Worm (Caenorhabditis elegans) whole organism, L3 larva: ENCODE results near the gene C25F9.8.

Experiments
- R02D3.7 ChIP-seq: fragments of 150-350 bp; optimal IDR thresholded peaks from 2 replicates; lab custom pipeline; 2014; ENCODE audit warnings: missing biosample characterization, missing genetic modification characterization
- ama-1 ChIP-seq: fragments of 150-350 bp; optimal IDR thresholded peaks from 2 replicates; lab custom pipeline; 2018
- ceh-9 ChIP-seq: sonication (generic microtip); optimal IDR thresholded peaks from 2 replicates; lab custom pipeline; 2018; ENCODE audit warnings: missing biosample characterization, missing genetic modification characterization
- egl-27 ChIP-seq: sonication (generic microtip); optimal IDR thresholded peaks from 4 replicates; lab custom pipeline; 2017; ENCODE audit warnings: missing biosample characterization, missing genetic modification reagents, missing genetic modification characterization
- elt-2 ChIP-seq: sonication (generic microtip); optimal IDR thresholded peaks from 2 replicates; lab custom pipeline; 2016; ENCODE audit warnings: missing genetic modification reagents, mild to moderate bottlenecking, missing genetic modification characterization, missing compliant biosample characterization
- fkh-10 ChIP-seq: sonication (generic microtip); optimal IDR thresholded peaks from 2 replicates; lab custom pipeline; 2017; ENCODE audit warnings: missing biosample characterization, missing genetic modification reagents, missing genetic modification characterization
- nhr-25 ChIP-seq: sonication (generic microtip); optimal IDR thresholded peaks from 2 replicates; lab custom pipeline; 2017; ENCODE audit warnings: missing biosample characterization, missing genetic modification characterization
- nhr-76 ChIP-seq: fragments of 150-350 bp; sonication (generic microtip); optimal IDR thresholded peaks from 5 replicates; lab custom pipeline; 2014; ENCODE audit warnings: missing biosample characterization, missing genetic modification characterization
- nhr-77 ChIP-seq: fragments of 150-350 bp; optimal IDR thresholded peaks from 2 replicates; lab custom pipeline; 2014; ENCODE audit warnings: missing biosample characterization, missing genetic modification characterization
- pha-4 ChIP-seq: fragments of 150-350 bp; optimal IDR thresholded peaks from 2 replicates; lab custom pipeline; 2014; ENCODE audit warnings: missing biosample characterization, missing genetic modification reagents, missing genetic modification characterization
- sea-2 ChIP-seq: fragments of 150-350 bp; sonication (generic microtip); optimal IDR thresholded peaks from 4 replicates; lab custom pipeline; 2014; ENCODE audit warnings: missing biosample characterization, missing genetic modification reagents, missing genetic modification characterization
- zag-1 ChIP-seq: fragments of 150-350 bp; optimal IDR thresholded peaks from 2 replicates; lab custom pipeline; 2014; ENCODE audit warnings: missing biosample characterization, missing genetic modification characterization
- ztf-11 ChIP-seq: fragments of 150-350 bp; optimal IDR thresholded peaks from 2 replicates; lab custom pipeline; 2014; ENCODE audit warnings: missing biosample characterization, missing genetic modification characterization
- ztf-4 ChIP-seq: fragments of 150-350 bp; optimal IDR thresholded peaks from 2 replicates; lab custom pipeline; 2014; ENCODE audit warnings: missing biosample characterization, missing genetic modification characterization

- TF ChIP-seq fkh-10 (GFP tag; lab: Kevin White, UChicago) (no peak), nhr-76 (tag; lab: Kevin White, UChicago) (no peak), nhr-77 (tag; lab: Kevin White, UChicago) (no peak), ztf-4 (tag; lab: Kevin White, UChicago) (no peak), nhr-25 (tag; lab: Kevin White, UChicago) (no peak), ceh-9 (tag; lab: Kevin White, UChicago) (no peak), zag-1 (tag; lab: Kevin White, UChicago) (no peak), ztf-11 (no peak), ama-1 (no peak), sea-2 (GFP tag; lab: Kevin White, UChicago) (no peak), elt-2 (tag; lab: Kevin White, UChicago) (peak; percentile 81), R02D3.7 (tag; lab: Kevin White, UChicago) (no peak), pha-4 (peak; percentile 28), egl-27 (tag; lab: Kevin White, UChicago) (no peak)
These were observed 15.8 kb downstream of the C25F9.8 start, which contains the start of gene C25F9.5 for ce11 chrV:19410663-19411062.
